Fruit fly (Drosophila melanogaster) whole organism, adult: ENCODE results near the gene sphe.

Experiments used
- CG11617 ChIP-seq: fragments of 200-800 bp; sonication (Bioruptor generic); optimal IDR thresholded peaks from 2 replicates; lab custom pipeline; 2017; ENCODE audit warnings: mild to moderate bottlenecking, missing biosample characterization, missing genetic modification reagents, missing genetic modification characterization
- CG12768 ChIP-seq: fragments of 200-800 bp; sonication (Bioruptor generic); optimal IDR thresholded peaks from 2 replicates; lab custom pipeline; 2017; ENCODE audit warnings: missing biosample characterization, missing genetic modification characterization, mild to moderate bottlenecking, moderate library complexity, missing genetic modification reagents
- CG14711 ChIP-seq: fragments of 200-800 bp; sonication (Bioruptor generic); optimal IDR thresholded peaks from 2 replicates; lab custom pipeline; 2018; ENCODE audit warnings: missing biosample characterization, mild to moderate bottlenecking, missing genetic modification characterization, moderate library complexity
- CG1620 ChIP-seq: fragments of 200-800 bp; sonication (Bioruptor generic); optimal IDR thresholded peaks from 2 replicates; lab custom pipeline; 2016; ENCODE audit warnings: missing biosample characterization, missing genetic modification characterization
- CG33017 ChIP-seq: fragments of 200-800 bp; sonication (Bioruptor generic); optimal IDR thresholded peaks from 2 replicates; lab custom pipeline; 2018; ENCODE audit warnings: missing biosample characterization, mild to moderate bottlenecking, missing genetic modification characterization, moderate library complexity
- CG5204 ChIP-seq: fragments of 200-800 bp; sonication (Bioruptor generic); optimal IDR thresholded peaks from 2 replicates; lab custom pipeline; 2016; ENCODE audit warnings: missing biosample characterization, missing genetic modification characterization
- CG7045 ChIP-seq: fragments of 200-800 bp; sonication (Bioruptor generic); optimal IDR thresholded peaks from 2 replicates; lab custom pipeline; 2017; ENCODE audit warnings: missing biosample characterization, mild to moderate bottlenecking, missing genetic modification characterization
- CG7101 ChIP-seq: fragments of 200-800 bp; sonication (Bioruptor generic); optimal IDR thresholded peaks from 2 replicates; lab custom pipeline; 2018; ENCODE audit warnings: missing biosample characterization, mild to moderate bottlenecking, missing genetic modification characterization, moderate library complexity
- Clk ChIP-seq: fragments of 200-800 bp; sonication (Bioruptor generic); optimal IDR thresholded peaks from 2 replicates; lab custom pipeline; 2017; ENCODE audit warnings: missing biosample characterization, missing genetic modification characterization
- Crg-1 ChIP-seq: fragments of 200-800 bp; sonication (Bioruptor generic); optimal IDR thresholded peaks from 2 replicates; lab custom pipeline; 2016; ENCODE audit warnings: missing biosample characterization, missing genetic modification characterization
- Hr96 ChIP-seq: fragments of 200-800 bp; sonication (Bioruptor generic); optimal IDR thresholded peaks from 2 replicates; lab custom pipeline; 2016; ENCODE audit warnings: missing biosample characterization, missing genetic modification characterization
- Mnt ChIP-seq: fragments of 200-800 bp; sonication (Bioruptor generic); optimal IDR thresholded peaks from 2 replicates; lab custom pipeline; 2016; ENCODE audit warnings: missing biosample characterization, mild to moderate bottlenecking, missing genetic modification characterization
- bab1 ChIP-seq: fragments of 200-800 bp; sonication (Bioruptor generic); optimal IDR thresholded peaks from 3 replicates; lab custom pipeline; 2019; ENCODE audit warnings: missing biosample characterization, mild to moderate bottlenecking, missing genetic modification characterization, moderate library complexity
- cic ChIP-seq: fragments of 200-800 bp; sonication (Bioruptor generic); optimal IDR thresholded peaks from 2 replicates; lab custom pipeline; 2017; ENCODE audit warnings: missing biosample characterization, mild to moderate bottlenecking, missing genetic modification characterization, moderate library complexity
- cnc ChIP-seq, 2 experiments: fragments of >200 bp; optimal IDR thresholded peaks; 2 replicates each; lab custom pipeline; 2017
- kay ChIP-seq: fragments of 200-800 bp; sonication (Bioruptor generic); peaks from one replicate; lab custom pipeline; 2016; ENCODE audit warnings: missing biosample characterization, missing genetic modification characterization, borderline replicate concordance
- ovo ChIP-seq: fragments of 200-800 bp; sonication (Bioruptor generic); optimal IDR thresholded peaks from 2 replicates; lab custom pipeline; 2016; ENCODE audit warnings: missing biosample characterization, missing genetic modification characterization
- pad ChIP-seq: fragments of 200-800 bp; sonication (Bioruptor generic); optimal IDR thresholded peaks from 3 replicates; lab custom pipeline; 2017; ENCODE audit warnings: missing biosample characterization, missing genetic modification characterization, mild to moderate bottlenecking, moderate library complexity, missing genetic modification reagents
- tj ChIP-seq: fragments of 200-800 bp; sonication (Bioruptor generic); optimal IDR thresholded peaks from 3 replicates; lab custom pipeline; 2017; ENCODE audit warnings: missing biosample characterization, mild to moderate bottlenecking, missing genetic modification characterization, moderate library complexity
- toe ChIP-seq: fragments of 200-800 bp; sonication (Bioruptor generic); optimal IDR thresholded peaks from 2 replicates; lab custom pipeline; 2016; ENCODE audit warnings: missing biosample characterization, missing genetic modification characterization

Gene sphe

DNA sequence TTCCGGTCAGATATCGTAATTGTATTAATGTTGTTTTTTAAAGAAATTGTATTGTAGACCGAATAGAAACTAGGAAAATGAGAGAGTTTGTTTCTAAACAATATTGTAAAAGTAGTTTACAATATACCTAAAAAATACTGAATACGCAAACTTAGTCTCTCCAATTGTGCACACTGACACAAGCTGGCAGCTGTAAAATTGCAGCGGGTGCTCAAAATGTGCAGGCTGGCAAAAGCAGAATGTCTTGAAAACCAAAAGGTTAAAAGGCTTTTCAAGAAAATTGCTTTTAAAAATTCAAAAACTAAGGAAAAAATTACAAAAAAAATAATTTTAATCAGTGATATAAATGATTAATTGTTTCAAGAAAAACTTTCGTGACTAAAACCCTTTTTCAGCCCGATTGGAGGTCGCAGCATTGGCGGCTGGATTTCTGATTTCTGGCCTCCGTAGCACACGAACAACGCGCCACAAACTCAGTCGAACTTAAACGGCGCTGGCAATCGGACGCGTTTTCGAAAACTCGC, 6.1 kb downstream of the sphe start, which contains the start of gene CG4678:
Gene CG4678, plus strand, starts transcription at position 474 of the 524 bp plus-strand sequence.
- TF ChIP-seq Hr96 (no peak), CG1620 (GFP tag; lab: Kevin White, UChicago) (peak; percentile 31), CG7045 (GFP tag; lab: Kevin White, UChicago) (no peak), bab1 (GFP tag; lab: Kevin White, UChicago) (peak; percentile 9), CG7101 (no peak), CG12768 (no peak), cic (no peak), ovo (GFP tag; lab: Kevin White, UChicago) (no peak)

DNA sequence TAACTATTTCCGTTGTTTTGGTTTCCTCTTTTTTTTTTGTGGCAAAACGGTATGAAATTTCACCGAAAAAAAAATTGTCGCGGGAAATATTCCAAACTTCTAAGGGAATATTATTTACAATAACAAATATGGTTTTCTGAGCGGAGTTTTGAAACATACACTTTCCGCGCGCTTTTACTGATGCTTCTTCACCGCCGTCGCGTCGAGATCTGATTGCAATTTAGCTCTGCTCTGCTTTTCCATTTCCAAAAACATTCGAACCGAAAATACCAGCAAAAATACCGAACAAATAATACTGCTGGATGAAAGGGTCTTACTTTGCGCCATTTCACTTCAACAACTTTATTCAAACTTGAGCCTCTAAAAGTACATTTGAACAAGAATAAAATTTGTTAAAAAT, 6.8 kb downstream of the sphe start, which contains the start of gene Septin4:
Gene Septin4, minus strand, starts transcription at position 215 of the 400 bp plus-strand sequence.
- TF ChIP-seq cic: no peak
- peak; percentile 63 for TF ChIP-seq kay

DNA sequence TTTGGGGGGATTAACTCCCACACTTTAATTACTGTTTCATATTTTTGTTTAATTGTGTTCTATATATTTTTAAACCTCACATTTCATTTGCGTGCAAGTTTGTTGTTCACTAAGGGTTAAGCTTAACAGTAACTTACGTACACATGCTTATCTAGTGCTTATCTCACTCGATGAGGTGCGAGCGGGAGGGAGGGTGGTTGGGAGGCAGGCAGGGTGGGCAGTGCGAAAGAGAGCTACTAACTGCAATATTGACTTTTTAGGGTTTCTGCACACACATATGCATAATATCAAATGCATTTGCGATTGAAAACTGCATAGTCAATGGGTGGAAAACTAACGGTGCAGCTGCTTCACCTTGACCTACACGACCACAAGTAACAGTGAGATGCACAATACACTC, 7.3 kb downstream of the sphe start:
- TF ChIP-seq CG5204: no peak
- peak; percentile 90 for TF ChIP-seq ovo (GFP tag; lab: Kevin White, UChicago)
- TF ChIP-seq Crg-1 (GFP tag; lab: Kevin White, UChicago): no peak
- TF ChIP-seq CG33017 (tag; lab: Kevin White, UChicago): no peak
- TF ChIP-seq CG12768: no peak
- peak; percentile 48 for TF ChIP-seq CG14711 (tag; lab: Kevin White, UChicago)
- peak; percentile 23 for TF ChIP-seq CG11617 (GFP tag; lab: Kevin White, UChicago)
- no peak for TF ChIP-seq kay
- TF ChIP-seq CG7101: peak; percentile 8
- peak; percentile 86 for TF ChIP-seq pad
- TF ChIP-seq CG1620 (GFP tag; lab: Kevin White, UChicago): no peak
- no peak for TF ChIP-seq Mnt (GFP tag; lab: Kevin White, UChicago)
- no peak for TF ChIP-seq tj
- no peak for TF ChIP-seq Clk (GFP tag; lab: Kevin White, UChicago)
- TF ChIP-seq Hr96: no peak
- TF ChIP-seq cic: peak; percentile 36
- TF ChIP-seq bab1 (GFP tag; lab: Kevin White, UChicago): no peak
- no peak for TF ChIP-seq cnc (optimal IDR thresholded peaks at IDR 0.05; lab: Kevin White, UChicago)
- no peak for TF ChIP-seq toe (GFP tag; lab: Kevin White, UChicago)
- TF ChIP-seq CG7045 (GFP tag; lab: Kevin White, UChicago): no peak

DNA sequence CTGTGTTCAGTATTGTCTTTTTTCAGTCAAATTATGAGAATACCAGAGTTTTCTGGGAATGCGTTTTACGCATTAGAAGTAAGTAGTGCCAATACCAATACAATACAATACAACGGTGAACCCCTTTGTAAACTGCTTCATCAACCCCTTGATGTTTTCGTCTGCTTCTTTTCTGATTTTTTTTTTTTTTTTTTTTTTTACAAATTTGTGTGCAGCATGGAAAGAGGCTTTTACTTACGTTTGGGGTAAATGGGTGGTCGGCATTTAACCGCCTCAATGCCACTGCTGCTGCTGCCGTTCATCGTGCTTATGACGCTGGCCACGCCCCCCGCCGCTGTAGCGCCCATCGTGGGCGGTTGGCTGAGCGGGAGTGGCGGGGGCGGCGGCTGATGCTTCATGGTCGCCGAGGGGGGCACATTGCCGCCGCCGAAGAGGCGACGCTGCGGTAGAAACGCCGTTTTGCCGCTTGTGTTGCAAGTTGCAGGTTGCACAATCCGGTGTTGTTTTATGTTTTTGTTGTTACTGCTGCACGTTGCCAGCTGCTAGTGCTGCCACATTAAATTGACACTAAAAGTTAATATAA, 7.9 kb downstream of the sphe start:
- TF ChIP-seq pad (peak; percentile 34), cic (no peak)

DNA sequence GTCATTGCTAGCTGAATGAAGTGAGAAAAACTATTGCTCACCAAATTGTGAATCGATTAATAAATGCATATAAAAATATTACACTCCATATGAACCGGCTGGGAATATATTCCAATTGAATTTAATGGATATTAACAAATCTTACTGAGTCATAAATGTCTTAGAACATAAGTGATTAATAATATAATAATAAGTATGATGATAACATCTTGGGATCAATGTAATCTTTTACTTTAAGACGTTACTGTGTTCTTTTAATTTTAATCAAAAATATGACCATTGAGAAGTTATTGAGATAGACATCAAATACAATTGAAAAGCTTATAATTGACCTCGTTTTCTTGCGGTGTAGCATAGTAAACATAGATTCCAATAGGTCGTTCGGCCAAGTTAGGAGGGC, 9.4 kb downstream of the sphe start:
- TF ChIP-seq ovo (GFP tag; lab: Kevin White, UChicago) (no peak), CG7101 (peak; percentile 0), kay (no peak), CG11617 (GFP tag; lab: Kevin White, UChicago) (peak; percentile 42)

DNA sequence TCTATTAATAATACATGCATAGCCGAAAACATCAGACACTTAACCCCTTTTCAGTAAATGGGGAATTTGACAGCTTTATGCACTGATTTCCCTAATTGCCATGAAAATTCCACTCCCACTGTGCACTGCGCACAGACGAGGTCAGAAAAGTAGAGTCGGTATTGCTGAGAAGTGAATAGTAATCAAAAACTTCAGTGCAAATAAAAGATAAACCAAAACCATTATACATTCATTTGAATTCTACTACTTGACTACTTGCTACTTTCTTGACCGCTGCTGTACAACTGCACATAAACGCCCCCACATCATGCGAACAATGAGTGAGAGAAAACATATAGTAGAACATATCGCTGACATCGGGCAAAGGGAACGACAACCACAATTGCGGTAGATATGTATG, 10.3 kb downstream of the sphe start:
- TF ChIP-seq Clk (GFP tag; lab: Kevin White, UChicago): peak; percentile 19
- no peak for TF ChIP-seq cic
- TF ChIP-seq pad: peak; percentile 22
- TF ChIP-seq CG12768: peak; percentile 42
- TF ChIP-seq Mnt (GFP tag; lab: Kevin White, UChicago): no peak
- peak; percentile 6 for TF ChIP-seq tj
- TF ChIP-seq cnc (optimal IDR thresholded peaks at IDR 0.05; lab: Kevin White, UChicago): no peak
- peak; percentile 54 for TF ChIP-seq CG5204
- TF ChIP-seq CG7045 (GFP tag; lab: Kevin White, UChicago): peak; percentile 64
- TF ChIP-seq CG1620 (GFP tag; lab: Kevin White, UChicago): no peak
- no peak for TF ChIP-seq Hr96
- no peak for TF ChIP-seq kay
- no peak for TF ChIP-seq ovo (GFP tag; lab: Kevin White, UChicago)
- TF ChIP-seq toe (GFP tag; lab: Kevin White, UChicago): no peak
- TF ChIP-seq CG14711 (tag; lab: Kevin White, UChicago): peak; percentile 71
- TF ChIP-seq CG7101: peak; percentile 73
- TF ChIP-seq CG33017 (tag; lab: Kevin White, UChicago): peak; percentile 61
- no peak for TF ChIP-seq CG11617 (GFP tag; lab: Kevin White, UChicago)
- TF ChIP-seq bab1 (GFP tag; lab: Kevin White, UChicago): peak; percentile 66
- TF ChIP-seq Crg-1 (GFP tag; lab: Kevin White, UChicago): no peak

DNA sequence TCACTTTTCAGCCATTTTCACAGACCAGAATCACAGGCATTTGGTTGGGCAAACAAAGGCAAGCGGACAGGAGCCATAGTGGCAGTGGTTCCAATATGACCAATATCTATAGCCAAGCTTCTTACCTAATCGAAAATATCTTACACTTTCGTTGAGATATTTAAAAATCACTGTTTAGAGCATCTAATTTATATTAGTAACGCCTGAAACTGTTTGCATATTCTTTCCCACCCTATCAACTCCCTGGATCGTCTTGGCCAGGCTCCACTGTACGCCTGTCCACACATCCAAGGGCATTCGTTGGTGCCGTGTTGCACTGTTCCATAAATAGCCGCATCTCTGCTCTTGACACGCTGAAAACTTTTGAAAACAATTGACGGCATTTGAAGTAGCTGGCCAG, 11.3 kb downstream of the sphe start:
- TF ChIP-seq Clk (GFP tag; lab: Kevin White, UChicago) (no peak), CG11617 (GFP tag; lab: Kevin White, UChicago) (no peak), tj (no peak), toe (GFP tag; lab: Kevin White, UChicago) (no peak), cnc (optimal IDR thresholded peaks at IDR 0.05; lab: Kevin White, UChicago) (no peak), ovo (GFP tag; lab: Kevin White, UChicago) (no peak), CG12768 (no peak), Hr96 (no peak), Mnt (GFP tag; lab: Kevin White, UChicago) (no peak), CG7045 (GFP tag; lab: Kevin White, UChicago) (no peak), CG33017 (tag; lab: Kevin White, UChicago) (no peak), bab1 (GFP tag; lab: Kevin White, UChicago) (no peak), pad (no peak), CG5204 (no peak)
